Worm (Caenorhabditis elegans) whole organism, late embryonic: ENCODE data around the gene ZC455.1.

ENCODE experiments used
- C08G9.2 ChIP-seq: sonication (generic microtip); optimal IDR thresholded peaks from 2 replicates; lab custom pipeline; 2016; ENCODE audit warnings: mild to moderate bottlenecking, missing genetic modification characterization, moderate library complexity, missing compliant biosample characterization
- C38D4.7 ChIP-seq: fragments of 200-800 bp; sonication (Bioruptor generic); optimal IDR thresholded peaks from 2 replicates; lab custom pipeline; 2018; ENCODE audit warnings: mild to moderate bottlenecking, missing genetic modification characterization, moderate library complexity, missing compliant biosample characterization
- F13H6.1 ChIP-seq: sonication (generic microtip); optimal IDR thresholded peaks from 2 replicates; lab custom pipeline; 2016; ENCODE audit warnings: missing genetic modification characterization, missing compliant biosample characterization
- K09A11.1 ChIP-seq: sonication (generic microtip); optimal IDR thresholded peaks from 2 replicates; lab custom pipeline; 2017; ENCODE audit warnings: antibody characterized with exemption, mild to moderate bottlenecking, missing genetic modification characterization, missing compliant biosample characterization; ENCODE audit not compliant: insufficient read depth
- Y22D7AL.16 ChIP-seq: sonication (generic microtip); optimal IDR thresholded peaks from 2 replicates; lab custom pipeline; 2016; ENCODE audit warnings: missing genetic modification characterization, missing compliant biosample characterization
- ama-1 ChIP-seq: fragments of 150-350 bp; optimal IDR thresholded peaks from 2 replicates; lab custom pipeline; 2014
- ceh-18 ChIP-seq: sonication (generic microtip); optimal IDR thresholded peaks from 2 replicates; lab custom pipeline; 2016; ENCODE audit warnings: missing genetic modification characterization, missing compliant biosample characterization
- ceh-22 ChIP-seq: sonication (generic microtip); optimal IDR thresholded peaks from 2 replicates; lab custom pipeline; 2017; ENCODE audit warnings: missing biosample characterization, missing genetic modification characterization
- ceh-30 ChIP-seq: fragments of 150-350 bp; optimal IDR thresholded peaks from 2 replicates; lab custom pipeline; 2014; ENCODE audit warnings: missing biosample characterization, missing genetic modification characterization
- ceh-31 ChIP-seq: sonication (generic microtip); optimal IDR thresholded peaks from 2 replicates; lab custom pipeline; 2016; ENCODE audit warnings: missing genetic modification characterization, missing compliant biosample characterization
- ceh-48 ChIP-seq: sonication (generic microtip); optimal IDR thresholded peaks from 2 replicates; lab custom pipeline; 2016; ENCODE audit warnings: missing genetic modification characterization, inconsistent platforms, missing compliant biosample characterization
- ceh-6 ChIP-seq: fragments of 200-800 bp; sonication (Bioruptor generic); optimal IDR thresholded peaks from 2 replicates; lab custom pipeline; 2018; ENCODE audit warnings: mild to moderate bottlenecking, missing genetic modification characterization, missing compliant biosample characterization
- ceh-9 ChIP-seq: sonication (generic microtip); optimal IDR thresholded peaks from 2 replicates; lab custom pipeline; 2016; ENCODE audit warnings: mild to moderate bottlenecking, missing genetic modification characterization, inconsistent platforms, missing compliant biosample characterization
- dve-1 ChIP-seq: sonication (generic microtip); optimal IDR thresholded peaks from 2 replicates; lab custom pipeline; 2017; ENCODE audit warnings: antibody characterized with exemption, mild to moderate bottlenecking, missing genetic modification characterization, missing compliant biosample characterization
- hlh-30 ChIP-seq: sonication (generic microtip); optimal IDR thresholded peaks from 2 replicates; lab custom pipeline; 2017; ENCODE audit warnings: antibody characterized with exemption, missing genetic modification characterization, missing compliant biosample characterization; ENCODE audit not compliant: insufficient read depth
- hlh-8 ChIP-seq: sonication (generic microtip); optimal IDR thresholded peaks from 2 replicates; lab custom pipeline; 2016; ENCODE audit warnings: missing genotype, missing genetic modification characterization, missing compliant biosample characterization
- lim-6 ChIP-seq: sonication (generic microtip); optimal IDR thresholded peaks from 2 replicates; lab custom pipeline; 2016; ENCODE audit warnings: missing genetic modification characterization, missing compliant biosample characterization
- madf-2 ChIP-seq: sonication (generic microtip); optimal IDR thresholded peaks from 2 replicates; lab custom pipeline; 2017; ENCODE audit warnings: missing genetic modification characterization, missing compliant biosample characterization
- nhr-11 ChIP-seq: fragments of 150-350 bp; optimal IDR thresholded peaks from 2 replicates; lab custom pipeline; 2014; ENCODE audit warnings: missing biosample characterization, missing genetic modification characterization
- nhr-232 ChIP-seq: sonication (generic microtip); optimal IDR thresholded peaks from 2 replicates; lab custom pipeline; 2016; ENCODE audit warnings: missing genetic modification characterization, missing compliant biosample characterization
- npax-4 ChIP-seq: sonication (generic microtip); optimal IDR thresholded peaks from 2 replicates; lab custom pipeline; 2016; ENCODE audit warnings: missing genetic modification characterization, missing compliant biosample characterization
- pax-1 ChIP-seq: fragments of 150-350 bp; optimal IDR thresholded peaks from 2 replicates; lab custom pipeline; 2014; ENCODE audit warnings: missing biosample characterization, missing genetic modification characterization
- pha-2 ChIP-seq: sonication (generic microtip); optimal IDR thresholded peaks from 2 replicates; lab custom pipeline; 2017; ENCODE audit warnings: mild to moderate bottlenecking, missing genetic modification characterization, missing compliant biosample characterization
- pha-4 ChIP-seq: fragments of 150-350 bp; optimal IDR thresholded peaks from 2 replicates; lab custom pipeline; 2018; ENCODE audit warnings: missing biosample characterization, missing genetic modification reagents, missing genetic modification characterization
- pros-1 ChIP-seq: fragments of 150-350 bp; optimal IDR thresholded peaks from 2 replicates; lab custom pipeline; 2014; ENCODE audit warnings: missing biosample characterization, missing genetic modification reagents, missing genetic modification characterization
- rnt-1 ChIP-seq: sonication (generic microtip); optimal IDR thresholded peaks from 2 replicates; lab custom pipeline; 2016; ENCODE audit warnings: missing genetic modification characterization, missing compliant biosample characterization
- sdc-2 ChIP-seq: sonication (generic microtip); optimal IDR thresholded peaks from 2 replicates; lab custom pipeline; 2016; ENCODE audit warnings: missing genotype, missing genetic modification characterization, missing compliant biosample characterization
- sox-2 ChIP-seq: fragments of 200-800 bp; sonication (Bioruptor generic); IDR thresholded peaks from 2 replicates; pipeline ENCODE4 v1.3.6; 2022; ENCODE audit warnings: missing genetic modification reagents, missing genetic modification characterization, missing compliant biosample characterization
- sox-4 ChIP-seq: sonication (generic microtip); optimal IDR thresholded peaks from 2 replicates; lab custom pipeline; 2017; ENCODE audit warnings: mild to moderate bottlenecking, missing genetic modification characterization, inconsistent platforms, missing compliant biosample characterization
- syd-9 ChIP-seq: sonication (generic microtip); optimal IDR thresholded peaks from 2 replicates; lab custom pipeline; 2016; ENCODE audit warnings: mild to moderate bottlenecking, missing genetic modification characterization, moderate library complexity, missing compliant biosample characterization
- tbx-2 ChIP-seq: sonication (generic microtip); optimal IDR thresholded peaks from 2 replicates; lab custom pipeline; 2016; ENCODE audit warnings: missing genetic modification characterization, missing compliant biosample characterization
- tbx-7 ChIP-seq: sonication (generic microtip); optimal IDR thresholded peaks from 2 replicates; lab custom pipeline; 2016; ENCODE audit warnings: missing genotype, missing genetic modification characterization, missing compliant biosample characterization
- ttx-3 ChIP-seq: sonication (generic microtip); optimal IDR thresholded peaks from 2 replicates; lab custom pipeline; 2016; ENCODE audit warnings: missing genetic modification reagents, missing genetic modification characterization, missing compliant biosample characterization
- unc-3 ChIP-seq, 2 experiments: fragments of 200-800 bp in 1 of 2; sonication (Bioruptor generic) in 1 of 2; sonication (generic microtip) in 1 of 2; conservative IDR thresholded peaks in 1 of 2; optimal IDR thresholded peaks in 1 of 2; 2 replicates each; pipeline versions ENCODE4 v1.3.6 to Lab custom; 2016 to 2022; ENCODE audit warnings: missing compliant biosample characterization in 2 of 2, missing genetic modification characterization in 2 of 2, missing genetic modification reagents in 1 of 2
- unc-42 ChIP-seq: sonication (generic microtip); optimal IDR thresholded peaks from 2 replicates; lab custom pipeline; 2016; ENCODE audit warnings: missing genotype, missing genetic modification characterization, missing compliant biosample characterization
- unc-55 ChIP-seq: sonication (generic microtip); optimal IDR thresholded peaks from 2 replicates; lab custom pipeline; 2017; ENCODE audit warnings: missing biosample characterization, missing genetic modification reagents, missing genetic modification characterization
- unc-86 ChIP-seq: sonication (generic microtip); optimal IDR thresholded peaks from 2 replicates; lab custom pipeline; 2016; ENCODE audit warnings: missing genetic modification characterization, missing compliant biosample characterization
- zip-5 ChIP-seq: sonication (generic microtip); optimal IDR thresholded peaks from 2 replicates; lab custom pipeline; 2016; ENCODE audit warnings: missing genetic modification characterization, missing compliant biosample characterization
- ztf-16 ChIP-seq: sonication (generic microtip); optimal IDR thresholded peaks from 2 replicates; lab custom pipeline; 2017; ENCODE audit warnings: missing genetic modification characterization, missing compliant biosample characterization

Gene ZC455.1

DNA sequence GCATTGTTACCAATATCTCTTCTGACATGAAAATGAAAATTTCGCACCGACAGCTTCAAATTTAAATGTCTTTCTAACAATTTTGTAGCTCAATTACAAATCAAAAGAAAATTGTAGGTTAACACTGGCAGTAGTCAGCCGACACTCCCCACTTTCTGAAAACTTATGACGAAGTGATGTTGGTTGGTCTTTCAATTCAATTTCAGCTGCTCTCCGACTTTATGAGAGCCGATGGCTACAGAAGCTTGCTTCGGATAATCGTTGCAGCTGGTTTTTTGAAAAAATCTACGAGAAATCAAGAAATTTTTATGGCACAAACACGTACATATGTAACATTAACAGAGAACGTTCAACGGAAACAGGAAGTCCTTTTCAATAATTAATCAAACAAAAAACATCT, 11.5 kb downstream of the ZC455.1 start, which contains the start of gene sre-20:
Gene sre-20, minus strand, starts transcription at position 101 of the 400 bp plus-strand sequence.
- TF ChIP-seq tbx-7 (tag; lab: Kevin White, UChicago), result no peak
- no peak for TF ChIP-seq C08G9.2 (tag; lab: Kevin White, UChicago)
- TF ChIP-seq madf-2 (tag; lab: Kevin White, UChicago), result no peak
- no peak for TF ChIP-seq ceh-48 (tag; lab: Kevin White, UChicago)
- TF ChIP-seq unc-3 (GFP tag; conservative IDR thresholded peaks at IDR 0.05; lab: Robert Waterston, UW), result no peak
- TF ChIP-seq unc-3 (tag; optimal IDR thresholded peaks at IDR 0.05; lab: Kevin White, UChicago), result no peak
- TF ChIP-seq unc-55, result no peak
- no peak for TF ChIP-seq ceh-22
- TF ChIP-seq sox-4 (tag; lab: Kevin White, UChicago), result no peak
- no peak for TF ChIP-seq Y22D7AL.16 (tag; lab: Kevin White, UChicago)
- TF ChIP-seq npax-4, result no peak
- no peak for TF ChIP-seq ttx-3 (tag; lab: Kevin White, UChicago)
- no peak for TF ChIP-seq sox-2
- TF ChIP-seq ceh-9, result no peak
- no peak for TF ChIP-seq unc-42 (tag; lab: Kevin White, UChicago)
- TF ChIP-seq syd-9 (tag; lab: Kevin White, UChicago), result no peak
- no peak for TF ChIP-seq ceh-31 (tag; lab: Kevin White, UChicago)

- TF ChIP-seq ceh-31 (tag; lab: Kevin White, UChicago), result no peak
- TF ChIP-seq lim-6 (tag; lab: Kevin White, UChicago), result no peak
- TF ChIP-seq unc-86 (tag; lab: Kevin White, UChicago), result no peak
- no peak for TF ChIP-seq pha-2
- TF ChIP-seq pha-4 (tag; lab: Kevin White, UChicago), result no peak
- no peak for TF ChIP-seq pros-1 (tag; lab: Kevin White, UChicago)
- no peak for TF ChIP-seq K09A11.1 (tag; lab: Kevin White, UChicago)
- no peak for TF ChIP-seq ceh-9
- no peak for TF ChIP-seq hlh-30 (tag; lab: Kevin White, UChicago)
- no peak for TF ChIP-seq pax-1 (tag; lab: Kevin White, UChicago)
- no peak for TF ChIP-seq nhr-232 (tag; lab: Kevin White, UChicago)
- TF ChIP-seq C38D4.7 (GFP tag; lab: Kevin White, UChicago), result no peak
- no peak for TF ChIP-seq ceh-22
- TF ChIP-seq, all 69 proteins: peak for 0
Measured at ce11 chrV:12786340-12786739, 13.0 kb downstream of the ZC455.1 start.

DNA sequence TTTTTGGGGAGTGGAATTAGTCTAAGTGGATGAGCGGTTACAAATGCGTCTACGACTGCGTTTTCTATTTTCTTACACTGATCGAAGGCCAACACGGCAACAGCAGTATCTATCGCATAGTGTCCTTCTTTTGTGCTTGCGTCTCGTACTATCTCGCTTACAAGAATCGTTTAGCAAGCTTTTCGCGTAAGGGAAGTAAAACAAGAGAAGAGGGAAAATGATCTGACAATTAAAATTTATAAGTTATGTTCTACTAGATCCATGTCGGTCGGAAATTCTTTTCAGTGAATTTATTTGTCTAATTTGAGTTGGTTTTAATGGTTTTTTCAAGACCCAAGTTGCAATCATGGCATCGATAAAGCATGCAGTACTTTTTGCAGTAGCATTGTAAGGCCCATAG, 13.7 kb downstream of the ZC455.1 start, which contains the start of gene fkb-4:
Gene fkb-4, minus strand, starts transcription at position 101 of the 400 bp plus-strand sequence.
- TF ChIP-seq nhr-11 (tag; lab: Kevin White, UChicago), result no peak
- no peak for TF ChIP-seq C08G9.2 (tag; lab: Kevin White, UChicago)
- TF ChIP-seq tbx-7 (tag; lab: Kevin White, UChicago), result no peak
- no peak for TF ChIP-seq hlh-8 (tag; lab: Kevin White, UChicago)
- no peak for TF ChIP-seq syd-9 (tag; lab: Kevin White, UChicago)
- TF ChIP-seq ceh-30 (tag; lab: Kevin White, UChicago), result no peak
- no peak for TF ChIP-seq pax-1 (tag; lab: Kevin White, UChicago)
- no peak for TF ChIP-seq ceh-18 (tag; lab: Kevin White, UChicago)
- no peak for TF ChIP-seq unc-55
- TF ChIP-seq rnt-1 (tag; lab: Kevin White, UChicago), result no peak
- no peak for TF ChIP-seq pros-1 (tag; lab: Kevin White, UChicago)
- TF ChIP-seq dve-1 (tag; lab: Kevin White, UChicago), result no peak
- no peak for TF ChIP-seq ztf-16
- no peak for TF ChIP-seq ceh-6
- no peak for TF ChIP-seq npax-4

ce11 chrV:12788451-12788850, 15.1 kb downstream of the ZC455.1 start, which contains the start of gene srbc-44:
Gene srbc-44, minus strand, starts transcription at chrV:12788551.
- no peak for TF ChIP-seq nhr-11 (tag; lab: Kevin White, UChicago)
- TF ChIP-seq sdc-2 (tag; lab: Kevin White, UChicago), result no peak
- TF ChIP-seq K09A11.1 (tag; lab: Kevin White, UChicago), result no peak
- TF ChIP-seq tbx-2 (tag; lab: Kevin White, UChicago), result no peak
- no peak for TF ChIP-seq hlh-8 (tag; lab: Kevin White, UChicago)
- TF ChIP-seq sox-2, result no peak
- TF ChIP-seq F13H6.1 (tag; lab: Kevin White, UChicago), result no peak
- TF ChIP-seq Y22D7AL.16 (tag; lab: Kevin White, UChicago), result no peak
- no peak for TF ChIP-seq ama-1 (lab: Kevin White, UChicago)
- TF ChIP-seq zip-5 (tag; lab: Kevin White, UChicago), result no peak
- TF ChIP-seq, all 69 proteins: peak for 0
